Fruit fly (Drosophila melanogaster): ENCODE data around the gene CG33299.

dm6 chr2L:9685993-9686392, 29.6 kb downstream of the CG33299 start:
- TF ChIP-seq CTCF (optimal IDR thresholded peaks at IDR 0.05) (no peak), CG8478 (optimal IDR thresholded peaks at IDR 0.05) (no peak)
